Fruit fly (Drosophila melanogaster): ENCODE data around the gene CG6138.

The CG6138 gene

dm6 chr2L:10565674-10566073 lies 1.4 kb upstream of the CG6138 start (continued):
- TF ChIP-seq HLHmδ (GFP tag; optimal IDR thresholded peaks at IDR 0.05) (no peak), CG13424 (tag; optimal IDR thresholded peaks at IDR 0.05) (peak; percentile 35), Spps (tag; optimal IDR thresholded peaks at IDR 0.05) (no peak), chinmo (GFP tag; IDR thresholded peaks at IDR 0.05; ENCODE audit: partially characterized antibody) (no peak), Trl (optimal IDR thresholded peaks at IDR 0.05) (no peak), Trl (GFP tag; optimal IDR thresholded peaks at IDR 0.05) (peak; percentile 8), abd-A (tag; optimal IDR thresholded peaks at IDR 0.05) (no peak), CG18619 (GFP tag; optimal IDR thresholded peaks at IDR 0.05) (peak; percentile 49), chif (GFP tag; optimal IDR thresholded peaks at IDR 0.05) (peak; percentile 22), Side (GFP tag; optimal IDR thresholded peaks at IDR 0.05) (peak; percentile 52), gem (tag; optimal IDR thresholded peaks at IDR 0.05) (peak; percentile 58), nom (GFP tag; optimal IDR thresholded peaks at IDR 0.05) (no peak), CG12219 (GFP tag; optimal IDR thresholded peaks at IDR 0.05) (peak; percentile 48), gsb-n (tag; optimal IDR thresholded peaks at IDR 0.05) (no peak), CG9727 (GFP tag; optimal IDR thresholded peaks at IDR 0.05) (peak; percentile 47), Dfd (GFP tag; optimal IDR thresholded peaks at IDR 0.05) (no peak), Dbx (GFP tag; IDR thresholded peaks at IDR 0.05) (peak; percentile 80), CG7839 (tag; optimal IDR thresholded peaks at IDR 0.05) (peak; percentile 57), CG17829 (tag; optimal IDR thresholded peaks at IDR 0.05) (no peak), shn (GFP tag; optimal IDR thresholded peaks at IDR 0.05) (peak; percentile 22), Fer1 (GFP tag; optimal IDR thresholded peaks at IDR 0.05) (peak; percentile 84), CG7357 (GFP tag; IDR thresholded peaks at IDR 0.05) (0 out of 3 replicates have a peak, but pooled peaks have one; percentile 27), wdn (GFP tag; IDR thresholded peaks at IDR 0.05) (0 out of 2 replicates have a peak, but pooled peaks have one; percentile 28), Dad (GFP tag; optimal IDR thresholded peaks at IDR 0.05) (no peak), CG11456 (GFP tag; IDR thresholded peaks at IDR 0.05) (0 out of 3 replicates have a peak, but pooled peaks have one; percentile 64), CoRest (tag; optimal IDR thresholded peaks at IDR 0.05) (peak; percentile 39), ase (GFP tag; IDR thresholded peaks at IDR 0.05) (peak; percentile 40; the same call in 1 of the 3 replicates), crc (GFP tag; optimal IDR thresholded peaks at IDR 0.05) (peak; percentile 17), lola (GFP tag; optimal IDR thresholded peaks at IDR 0.05) (no peak), CG17359 (tag; optimal IDR thresholded peaks at IDR 0.05) (peak; percentile 44), CG14050 (GFP tag; IDR thresholded peaks at IDR 0.05) (peak; percentile 23; the same call in 1 of the 3 replicates), CG6791 (GFP tag; IDR thresholded peaks at IDR 0.05; ENCODE audit: partially characterized antibody) (no peak), Mrtf (GFP tag; IDR thresholded peaks at IDR 0.05) (0 out of 3 replicates have a peak, but pooled peaks have one; percentile 31), tin (GFP tag; optimal IDR thresholded peaks at IDR 0.05) (peak; percentile 36), Atf6 (GFP tag; IDR thresholded peaks at IDR 0.05) (peak; percentile 65), pb (GFP tag; optimal IDR thresholded peaks at IDR 0.05) (peak; percentile 20), zfh2 (GFP tag; optimal IDR thresholded peaks at IDR 0.05) (peak; percentile 4), pita (GFP tag; optimal IDR thresholded peaks at IDR 0.05) (no peak), slou (GFP tag; optimal IDR thresholded peaks at IDR 0.05) (peak; percentile 19), CG11696 (GFP tag; IDR thresholded peaks at IDR 0.05) (0 out of 2 replicates have a peak, but pooled peaks have one; percentile 41), h (optimal IDR thresholded peaks at IDR 0.05) (no peak), Ptx1 (GFP tag; IDR thresholded peaks at IDR 0.05) (peak; percentile 58; the same call in 1 of the 2 replicates), CG43689 (GFP tag; IDR thresholded peaks at IDR 0.05) (no peak), cwo (GFP tag; optimal IDR thresholded peaks at IDR 0.05) (peak; percentile 57), lilli (GFP tag; optimal IDR thresholded peaks at IDR 0.05) (peak; percentile 58), Ets97D (GFP tag; optimal IDR thresholded peaks at IDR 0.05) (no peak), CG6813 (GFP tag; optimal IDR thresholded peaks at IDR 0.05) (peak; percentile 57), cato (GFP tag; optimal IDR thresholded peaks at IDR 0.05; ENCODE audit: borderline replicate concordance) (no peak), Dip3 (GFP tag; optimal IDR thresholded peaks at IDR 0.05) (peak; percentile 35), Xbp1 (GFP tag; optimal IDR thresholded peaks at IDR 0.05) (peak; percentile 28), schlank (tag; optimal IDR thresholded peaks at IDR 0.05) (peak; percentile 9)

Measured in whole organism, embryonic.